Worm (Caenorhabditis elegans) whole organism, L3 larva: ENCODE data around the gene wdr-62.

Source experiments
- ZK546.5 ChIP-seq: sonication (generic microtip); optimal IDR thresholded peaks from 2 replicates; lab custom pipeline; 2017; ENCODE audit warnings: missing biosample characterization, missing genetic modification characterization
- aly-2 ChIP-seq: fragments of 150-350 bp; optimal IDR thresholded peaks from 2 replicates; lab custom pipeline; 2014; ENCODE audit warnings: missing biosample characterization, missing genetic modification characterization
- ceh-9 ChIP-seq: sonication (generic microtip); optimal IDR thresholded peaks from 2 replicates; lab custom pipeline; 2018; ENCODE audit warnings: missing biosample characterization, missing genetic modification characterization
- daf-12 ChIP-seq: fragments of 150-350 bp; optimal IDR thresholded peaks from 2 replicates; lab custom pipeline; 2014; ENCODE audit warnings: missing biosample characterization, missing genetic modification reagents, missing genetic modification characterization
- egl-5 ChIP-seq: fragments of 150-350 bp; optimal IDR thresholded peaks from 2 replicates; lab custom pipeline; 2017; ENCODE audit warnings: missing biosample characterization, missing genetic modification reagents, missing genetic modification characterization, inconsistent platforms
- elt-2 ChIP-seq: sonication (generic microtip); optimal IDR thresholded peaks from 2 replicates; lab custom pipeline; 2016; ENCODE audit warnings: missing genetic modification reagents, mild to moderate bottlenecking, missing genetic modification characterization, missing compliant biosample characterization
- elt-3 ChIP-seq, 3 experiments: fragments of 150-350 bp in 1 of 3; sonication (generic microtip) in 2 of 3; optimal IDR thresholded peaks; 2 replicates in 2 of 3; 4 replicates in 1 of 3; lab custom pipeline; 2014 to 2017; ENCODE audit warnings: missing biosample characterization in 3 of 3, missing genetic modification characterization in 3 of 3
- fkh-10 ChIP-seq: sonication (generic microtip); optimal IDR thresholded peaks from 2 replicates; lab custom pipeline; 2017; ENCODE audit warnings: missing biosample characterization, missing genetic modification reagents, missing genetic modification characterization
- fkh-2 ChIP-seq: fragments of 150-350 bp; optimal IDR thresholded peaks from 2 replicates; lab custom pipeline; 2014; ENCODE audit warnings: missing biosample characterization, missing genetic modification reagents, missing genetic modification characterization
- fos-1 ChIP-seq: fragments of 150-350 bp; optimal IDR thresholded peaks from 2 replicates; lab custom pipeline; 2014; ENCODE audit warnings: missing biosample characterization, missing genetic modification characterization
- hmg-11 ChIP-seq: sonication (generic microtip); optimal IDR thresholded peaks from 2 replicates; lab custom pipeline; 2016; ENCODE audit warnings: missing genetic modification characterization, missing compliant biosample characterization
- jun-1 ChIP-seq: fragments of 150-350 bp; optimal IDR thresholded peaks from 2 replicates; lab custom pipeline; 2014; ENCODE audit warnings: missing biosample characterization, missing genetic modification reagents, missing genetic modification characterization
- lin-39 ChIP-seq: fragments of 150-350 bp; optimal IDR thresholded peaks from 2 replicates; lab custom pipeline; 2018; ENCODE audit warnings: missing biosample characterization, missing genetic modification reagents, missing genetic modification characterization
- mdl-1 ChIP-seq: fragments of 150-350 bp; optimal IDR thresholded peaks from 2 replicates; lab custom pipeline; 2014; ENCODE audit warnings: missing biosample characterization, missing genetic modification characterization
- mml-1 ChIP-seq: fragments of 150-350 bp; sonication (generic microtip); optimal IDR thresholded peaks from 3 replicates; lab custom pipeline; 2014; ENCODE audit warnings: missing biosample characterization, missing genetic modification characterization
- nfya-1 ChIP-seq: sonication (generic microtip); optimal IDR thresholded peaks from 2 replicates; lab custom pipeline; 2017; ENCODE audit warnings: missing genetic modification characterization, mild to moderate bottlenecking, missing compliant biosample characterization, antibody characterized with exemption, moderate library complexity; ENCODE audit not compliant: insufficient read depth
- nhr-11 ChIP-seq: fragments of 150-350 bp; optimal IDR thresholded peaks from 2 replicates; lab custom pipeline; 2014; ENCODE audit warnings: missing biosample characterization, missing genetic modification characterization
- nhr-12 ChIP-seq: fragments of 150-350 bp; optimal IDR thresholded peaks from 2 replicates; lab custom pipeline; 2014; ENCODE audit warnings: missing biosample characterization, missing genetic modification characterization
- nhr-23 ChIP-seq: fragments of 150-350 bp; optimal IDR thresholded peaks from 2 replicates; lab custom pipeline; 2014; ENCODE audit warnings: missing biosample characterization, missing genetic modification reagents, missing genetic modification characterization
- nhr-237 ChIP-seq: fragments of 150-350 bp; optimal IDR thresholded peaks from 2 replicates; lab custom pipeline; 2014; ENCODE audit warnings: missing biosample characterization, missing genetic modification characterization
- nhr-25 ChIP-seq: sonication (generic microtip); optimal IDR thresholded peaks from 2 replicates; lab custom pipeline; 2017; ENCODE audit warnings: missing biosample characterization, missing genetic modification characterization
- nhr-43 ChIP-seq: sonication (generic microtip); optimal IDR thresholded peaks from 2 replicates; lab custom pipeline; 2016; ENCODE audit warnings: mild to moderate bottlenecking, missing genetic modification characterization, missing compliant biosample characterization; ENCODE audit not compliant: poor library complexity, severe bottlenecking
- nhr-67 ChIP-seq: fragments of 150-350 bp; optimal IDR thresholded peaks from 2 replicates; lab custom pipeline; 2014; ENCODE audit warnings: missing biosample characterization, missing genetic modification characterization
- pha-4 ChIP-seq: fragments of 150-350 bp; optimal IDR thresholded peaks from 2 replicates; lab custom pipeline; 2014; ENCODE audit warnings: missing biosample characterization, missing genetic modification reagents, missing genetic modification characterization
- pqm-1 ChIP-seq: fragments of 150-350 bp; optimal IDR thresholded peaks from 2 replicates; lab custom pipeline; 2017; ENCODE audit warnings: missing biosample characterization, missing genetic modification characterization, inconsistent platforms
- unc-62 ChIP-seq: fragments of 150-350 bp; sonication (generic microtip); optimal IDR thresholded peaks from 4 replicates; lab custom pipeline; 2014; ENCODE audit warnings: missing biosample characterization, missing genetic modification reagents, missing genetic modification characterization
- ztf-11 ChIP-seq: fragments of 150-350 bp; optimal IDR thresholded peaks from 2 replicates; lab custom pipeline; 2014; ENCODE audit warnings: missing biosample characterization, missing genetic modification characterization
- ztf-4 ChIP-seq: fragments of 150-350 bp; optimal IDR thresholded peaks from 2 replicates; lab custom pipeline; 2014; ENCODE audit warnings: missing biosample characterization, missing genetic modification characterization

wdr-62 gene

DNA sequence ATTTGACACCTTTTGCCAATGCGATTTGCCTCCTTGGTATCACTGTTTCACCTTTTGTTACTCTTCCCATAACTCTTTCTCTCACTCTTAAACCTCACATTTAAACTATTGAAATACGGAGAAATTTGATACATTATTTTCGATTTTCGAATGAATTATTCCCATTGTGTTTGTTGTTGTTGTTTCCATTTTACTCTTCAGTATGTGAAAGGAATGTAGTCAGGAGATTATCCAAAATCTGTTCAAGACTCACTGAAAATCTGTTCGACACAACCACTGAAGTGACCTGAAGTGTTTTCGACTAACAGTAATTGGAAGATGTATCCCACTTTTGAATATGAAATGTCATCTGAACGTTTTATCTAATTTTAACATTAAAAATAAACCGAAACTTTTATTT is 2.8 kb upstream of the wdr-62 start:
- no peak for TF ChIP-seq nhr-43 (tag; lab: Kevin White, UChicago)
- no peak for TF ChIP-seq pqm-1 (tag; lab: Kevin White, UChicago)
- no peak for TF ChIP-seq aly-2 (tag; lab: Kevin White, UChicago)
- TF ChIP-seq mdl-1 (tag; lab: Kevin White, UChicago): no peak
- no peak for TF ChIP-seq hmg-11 (tag; lab: Kevin White, UChicago)
- TF ChIP-seq nfya-1 (tag; lab: Kevin White, UChicago): no peak
- TF ChIP-seq elt-2 (tag; lab: Kevin White, UChicago): no peak
- TF ChIP-seq fkh-2 (tag; lab: Kevin White, UChicago): no peak

DNA sequence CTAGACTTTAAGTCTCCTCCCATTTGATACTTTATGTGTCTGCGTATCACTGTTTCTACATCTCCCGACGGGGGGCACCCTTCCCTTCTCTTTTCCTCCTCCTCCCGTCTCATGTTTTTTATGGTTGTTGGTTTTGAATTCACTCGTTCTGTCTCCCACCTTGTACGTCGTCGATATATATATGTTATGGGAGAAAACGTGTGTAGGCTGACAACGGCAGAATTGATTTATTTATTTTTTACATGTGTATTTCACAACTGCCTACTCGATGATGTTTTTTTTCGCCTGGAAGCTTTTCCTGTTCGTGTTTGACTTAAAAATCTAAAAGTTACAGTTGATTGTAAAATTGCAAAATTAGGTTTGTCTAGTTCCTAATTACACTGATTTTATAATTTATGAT is 1.4 kb upstream of the wdr-62 start:
- peak; percentile 17 for TF ChIP-seq elt-2 (tag; lab: Kevin White, UChicago)
- TF ChIP-seq pha-4 (tag; lab: Kevin White, UChicago): peak; percentile 14
- no peak for TF ChIP-seq ztf-11 (tag; lab: Kevin White, UChicago)
- TF ChIP-seq, all 47 proteins: peak for 2

DNA sequence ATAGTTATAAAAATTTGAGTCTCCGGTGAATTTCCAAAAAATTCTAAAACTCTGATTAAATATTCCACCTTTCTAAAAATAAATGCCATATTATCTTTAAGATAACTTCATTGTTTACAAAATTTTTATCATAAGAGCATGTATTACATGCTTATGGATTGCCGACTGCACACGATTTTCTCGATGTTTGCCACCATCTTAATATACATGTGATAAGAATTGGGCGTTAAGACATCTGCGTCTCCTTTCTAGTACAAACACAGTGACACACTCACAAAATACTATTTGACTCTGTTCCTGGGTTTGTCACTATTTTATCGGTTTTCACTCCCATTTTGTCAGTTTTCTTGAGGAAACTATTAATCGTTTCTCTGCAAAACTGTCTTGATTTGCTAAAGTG is 739 bp upstream of the wdr-62 start:
- peak; percentile 89 for TF ChIP-seq pha-4 (tag; lab: Kevin White, UChicago)
- no peak for TF ChIP-seq mml-1 (tag; lab: Kevin White, UChicago)
- no peak for TF ChIP-seq ceh-9 (tag; lab: Kevin White, UChicago)
- TF ChIP-seq jun-1: peak; percentile 39
- peak; percentile 96 for TF ChIP-seq elt-2 (tag; lab: Kevin White, UChicago)
- TF ChIP-seq pqm-1 (tag; lab: Kevin White, UChicago): peak; percentile 90
- TF ChIP-seq aly-2 (tag; lab: Kevin White, UChicago): no peak
- TF ChIP-seq nhr-11 (tag; lab: Kevin White, UChicago): no peak
- TF ChIP-seq nhr-67 (tag; lab: Kevin White, UChicago): no peak
- TF ChIP-seq nhr-12 (tag; lab: Kevin White, UChicago): no peak

DNA sequence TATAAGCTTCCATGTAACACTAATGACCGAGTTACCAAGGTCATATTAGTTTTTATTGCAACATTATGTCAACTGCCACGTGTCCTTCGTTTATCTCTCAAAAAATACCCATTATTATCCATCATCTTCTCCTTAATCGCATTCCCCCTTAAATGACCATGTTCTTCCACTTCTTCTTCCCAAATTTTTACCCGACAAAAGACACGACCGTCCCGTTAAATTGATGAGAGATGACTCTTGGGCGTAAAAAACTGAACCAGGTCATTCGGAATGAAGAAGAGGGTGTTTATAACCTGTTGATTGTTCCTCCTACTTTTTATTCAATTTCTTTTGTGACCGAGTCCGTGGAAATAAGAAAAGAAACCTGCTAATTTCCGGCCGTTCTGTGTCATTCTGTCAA is 770 bp downstream of the wdr-62 start:
- no peak for TF ChIP-seq ztf-4 (tag; lab: Kevin White, UChicago)
- TF ChIP-seq nhr-12 (tag; lab: Kevin White, UChicago): no peak
- no peak for TF ChIP-seq pha-4 (tag; lab: Kevin White, UChicago)
- TF ChIP-seq fkh-10 (GFP tag; lab: Kevin White, UChicago): no peak
- no peak for TF ChIP-seq ZK546.5 (tag; lab: Kevin White, UChicago)
- TF ChIP-seq daf-12: no peak
- no peak for TF ChIP-seq elt-3 (tag; optimal IDR thresholded peaks at IDR 0.05; lab: Kevin White, UChicago)
- TF ChIP-seq mdl-1 (tag; lab: Kevin White, UChicago): no peak
- no peak for TF ChIP-seq egl-5 (tag; lab: Kevin White, UChicago)
- no peak for TF ChIP-seq unc-62 (GFP tag; lab: Kevin White, UChicago)
- TF ChIP-seq nhr-237 (tag; lab: Kevin White, UChicago): no peak
- TF ChIP-seq ceh-9 (tag; lab: Kevin White, UChicago): no peak
- TF ChIP-seq nfya-1 (tag; lab: Kevin White, UChicago): no peak
- peak; percentile 75 for TF ChIP-seq nhr-23 (tag; lab: Kevin White, UChicago)
- TF ChIP-seq nhr-25: peak; percentile 27

DNA sequence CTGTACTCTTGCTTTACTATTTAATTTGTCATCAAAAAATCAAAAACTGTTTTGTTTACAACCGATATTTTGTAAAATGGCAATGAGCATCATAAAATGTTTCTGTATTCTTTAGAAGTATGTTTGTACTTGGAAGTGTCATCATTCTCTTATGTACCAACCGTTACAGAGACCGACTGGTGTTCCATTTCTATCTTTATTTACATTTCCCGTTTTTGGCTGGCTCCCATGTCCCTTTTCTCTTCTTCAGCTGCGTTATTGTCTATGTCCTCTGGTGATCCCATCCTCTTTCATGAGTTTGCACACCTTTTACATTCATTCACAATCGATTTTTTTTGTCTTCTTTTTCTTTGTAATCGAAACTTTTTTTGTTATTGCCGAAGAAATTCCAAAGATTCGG is 7.6 kb downstream of the wdr-62 start:
- TF ChIP-seq nhr-12 (tag; lab: Kevin White, UChicago): no peak
- peak; percentile 80 for TF ChIP-seq pha-4 (tag; lab: Kevin White, UChicago)
- TF ChIP-seq ztf-4 (tag; lab: Kevin White, UChicago): no peak

DNA sequence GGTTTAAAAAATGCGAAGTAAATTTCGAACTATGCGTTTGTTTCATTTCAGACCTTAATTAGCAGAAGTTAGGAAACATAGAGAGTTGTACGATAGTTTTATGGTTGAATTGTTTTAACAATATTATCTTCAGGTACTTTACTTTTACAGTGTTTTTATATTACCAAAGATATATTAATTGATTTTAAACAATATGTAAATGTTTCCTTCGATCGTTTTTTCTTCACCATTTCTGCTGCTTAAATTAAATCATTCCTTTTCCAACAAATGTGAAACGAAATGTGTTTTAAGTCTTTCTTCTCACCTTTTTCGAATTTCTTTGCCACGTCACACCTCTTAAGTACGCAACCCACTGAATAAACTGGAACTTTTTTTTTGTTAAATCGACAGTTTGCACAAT is 9.5 kb downstream of the wdr-62 start:
- TF ChIP-seq lin-39 (tag; lab: Kevin White, UChicago) (no peak), nhr-25 (peak; percentile 4)

DNA sequence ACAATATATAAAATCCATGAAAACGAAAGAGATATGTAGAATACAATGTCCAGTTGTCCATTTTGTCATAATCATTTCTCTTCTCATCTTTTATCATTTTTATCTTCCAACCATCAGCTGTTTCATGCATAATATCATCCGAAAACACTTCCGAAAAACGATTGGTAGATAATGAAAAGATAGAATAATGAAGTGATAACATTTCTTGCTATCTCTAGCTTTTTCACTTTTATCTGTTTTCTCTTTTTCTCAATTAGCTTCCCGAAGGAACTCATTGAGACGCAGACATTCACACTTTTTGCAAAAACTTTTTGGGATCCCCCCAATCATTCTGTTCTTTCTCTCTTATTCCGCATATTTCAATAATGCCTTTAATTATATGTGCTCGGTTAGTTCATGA is 10.1 kb downstream of the wdr-62 start:
- TF ChIP-seq elt-3 (tag; optimal IDR thresholded peaks at IDR 0.05; lab: Kevin White, UChicago) (peak in 2 of 3 experiments; percentile 24 to 52), elt-2 (tag; lab: Kevin White, UChicago) (peak; percentile 49), fos-1 (tag; lab: Kevin White, UChicago) (no peak), nhr-23 (tag; lab: Kevin White, UChicago) (peak; percentile 35)
